Fruit fly (Drosophila melanogaster): Measurements from ENCODE around the gene CG32814.

CG32814 gene

DNA sequence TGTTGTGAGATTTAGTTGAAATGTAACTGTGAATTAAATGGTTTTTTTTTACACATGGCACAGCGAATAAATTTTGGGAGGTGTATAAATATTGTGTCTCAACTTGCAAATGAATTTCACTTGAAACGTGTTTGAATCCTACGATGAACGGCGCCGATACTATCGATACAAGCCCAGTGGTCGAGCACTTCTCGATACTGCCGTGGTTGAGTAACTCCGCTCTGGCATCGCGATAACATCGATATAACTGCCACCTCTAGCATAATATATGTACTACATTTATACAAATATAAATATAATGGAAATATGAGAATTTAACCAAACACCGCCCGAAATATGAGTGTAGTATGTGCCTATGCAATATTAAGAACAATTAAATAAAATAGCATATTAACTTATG is 6.6 kb upstream of the CG32814 start (continued):
- TF ChIP-seq CG13287 (GFP tag; IDR thresholded peaks at IDR 0.05; ENCODE audit: partially characterized antibody) (peak; percentile 98), CG10267 (tag; optimal IDR thresholded peaks at IDR 0.05) (peak; percentile 29), Adf1 (GFP tag; IDR thresholded peaks at IDR 0.05) (no peak), ERR (GFP tag; optimal IDR thresholded peaks at IDR 0.05) (no peak), CG13894 (tag; optimal IDR thresholded peaks at IDR 0.05) (peak; percentile 15), CG6175 (GFP tag; IDR thresholded peaks at IDR 0.05) (no peak), row (GFP tag; IDR thresholded peaks at IDR 0.05) (peak; percentile 72), ken (GFP tag; IDR thresholded peaks at IDR 0.05) (no peak), amos (GFP tag; IDR thresholded peaks at IDR 0.05; ENCODE audit: partially characterized antibody) (peak; percentile 100), D (optimal IDR thresholded peaks at IDR 0.05) (no peak), D (GFP tag; optimal IDR thresholded peaks at IDR 0.05) (no peak), CG10431 (GFP tag; optimal IDR thresholded peaks at IDR 0.05) (no peak), cad (GFP tag; optimal IDR thresholded peaks at IDR 0.05) (no peak), fru (optimal IDR thresholded peaks at IDR 0.05) (no peak), CG2202 (tag; optimal IDR thresholded peaks at IDR 0.05) (no peak), zf30C (GFP tag; optimal IDR thresholded peaks at IDR 0.05) (no peak), CG6689 (GFP tag; IDR thresholded peaks at IDR 0.05) (no peak), CG2678 (tag; optimal IDR thresholded peaks at IDR 0.05) (no peak), ap (GFP tag; IDR thresholded peaks at IDR 0.05) (no peak), CG12071 (GFP tag; optimal IDR thresholded peaks at IDR 0.05) (no peak), esg (GFP tag; conservative IDR thresholded peaks at IDR 0.05) (no peak), vnd (GFP tag; IDR thresholded peaks at IDR 0.05; ENCODE audit: partially characterized antibody) (peak; percentile 97), bsh (GFP tag; optimal IDR thresholded peaks at IDR 0.05) (no peak), CG4404 (GFP tag; IDR thresholded peaks at IDR 0.05) (no peak), CG42726 (GFP tag; IDR thresholded peaks at IDR 0.05; ENCODE audit: partially characterized antibody) (peak; percentile 99), stwl (tag; optimal IDR thresholded peaks at IDR 0.05) (peak; percentile 52), CG5180 (GFP tag; optimal IDR thresholded peaks at IDR 0.05) (no peak), oc (tag; optimal IDR thresholded peaks at IDR 0.05) (no peak), CG33557 (GFP tag; optimal IDR thresholded peaks at IDR 0.05) (no peak), CG9609 (GFP tag; optimal IDR thresholded peaks at IDR 0.05) (no peak), ab (GFP tag; optimal IDR thresholded peaks at IDR 0.05) (no peak), sd (tag; optimal IDR thresholded peaks at IDR 0.05) (no peak), sens (GFP tag) (peak; percentile 44), Myb (GFP tag; optimal IDR thresholded peaks at IDR 0.05) (peak; percentile 16), odd (GFP tag; optimal IDR thresholded peaks at IDR 0.05) (no peak), ewg (GFP tag; optimal IDR thresholded peaks at IDR 0.05) (no peak), dmrt99B (tag; optimal IDR thresholded peaks at IDR 0.05) (no peak), CG7987 (GFP tag; optimal IDR thresholded peaks at IDR 0.05) (no peak), gt (GFP tag; IDR thresholded peaks at IDR 0.05) (no peak), salm (tag; optimal IDR thresholded peaks at IDR 0.05) (no peak), ftz-f1 (GFP tag; optimal IDR thresholded peaks at IDR 0.05) (no peak), CG13424 (tag; optimal IDR thresholded peaks at IDR 0.05) (peak; percentile 8), gfzf (GFP tag; optimal IDR thresholded peaks at IDR 0.05) (peak; percentile 42), Side (GFP tag; optimal IDR thresholded peaks at IDR 0.05) (no peak), CG11504 (tag; optimal IDR thresholded peaks at IDR 0.05) (peak; percentile 16), trh (GFP tag; optimal IDR thresholded peaks at IDR 0.05) (no peak), Lhr (GFP tag; optimal IDR thresholded peaks at IDR 0.05) (no peak), luna (GFP tag; optimal IDR thresholded peaks at IDR 0.05) (no peak), Sin3A (optimal IDR thresholded peaks at IDR 0.05) (peak; percentile 2), unc-4 (GFP tag; IDR thresholded peaks at IDR 0.05; ENCODE audit: partially characterized antibody) (peak; percentile 96), CG11456 (GFP tag; IDR thresholded peaks at IDR 0.05) (peak; percentile 63; the same call in 2 of the 3 replicates), CG6791 (GFP tag; IDR thresholded peaks at IDR 0.05; ENCODE audit: partially characterized antibody) (peak; percentile 99)

Data from whole organism, embryonic.